Worm (Caenorhabditis elegans) whole organism, L4/young adult: Measurements from ENCODE around the gene idpc-6.

ENCODE experiments used
- W03F9.2 ChIP-seq: fragments of 150-350 bp; optimal IDR thresholded peaks from 2 replicates; lab custom pipeline; 2014; ENCODE audit warnings: missing biosample characterization, missing genetic modification characterization
- dao-5 ChIP-seq: sonication (generic microtip); optimal IDR thresholded peaks from 2 replicates; lab custom pipeline; 2016; ENCODE audit warnings: missing genotype, missing genetic modification characterization, moderate library complexity, missing compliant biosample characterization
- him-1 ChIP-seq: sonication (generic microtip); optimal IDR thresholded peaks from 2 replicates; lab custom pipeline; 2016; ENCODE audit warnings: missing genotype, missing genetic modification reagents, missing genetic modification characterization, missing compliant biosample characterization

ce11 chrV:9616687-9617086 lies 3.3 kb upstream of the idpc-6 start:
- TF ChIP-seq him-1 (tag; lab: Kevin White, UChicago) = no peak
- TF ChIP-seq W03F9.2 (tag; lab: Kevin White, UChicago) = no peak
- TF ChIP-seq dao-5 (tag; lab: Kevin White, UChicago) = no peak
